Worm (Caenorhabditis elegans): ENCODE data around the gene npr-4.

DNA sequence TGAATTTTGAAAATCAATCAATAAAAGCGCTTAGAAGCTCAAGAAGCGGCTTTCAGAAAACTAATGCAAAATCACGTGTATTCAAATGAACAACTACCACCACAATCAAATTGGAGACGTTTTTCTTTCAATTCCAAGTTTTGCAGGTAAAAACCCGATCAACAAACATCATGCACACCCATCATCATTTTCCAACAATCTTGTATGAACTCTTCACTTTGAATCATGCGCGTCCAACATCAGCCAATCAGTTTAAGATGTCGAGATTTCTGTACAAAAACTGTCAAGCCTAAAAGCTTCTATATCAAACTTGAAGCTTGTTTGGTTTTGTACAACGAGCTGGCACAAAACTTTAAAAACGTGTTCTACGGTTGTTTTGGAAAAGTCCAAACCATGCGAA lies 12.7 kb downstream of the npr-4 start:
- TF ChIP-seq W03F9.2 (tag; optimal IDR thresholded peaks at IDR 0.05), result no peak
- TF ChIP-seq him-1 (tag; optimal IDR thresholded peaks at IDR 0.05), result no peak
- TF ChIP-seq dao-5 (tag; optimal IDR thresholded peaks at IDR 0.05), result no peak

Measured in whole organism, L4/young adult.